Fruit fly (Drosophila melanogaster) whole organism, larva: ENCODE results near the gene Mst85C.

ENCODE experiments used
- noc ChIP-seq: fragments of 200-800 bp; sonication (Bioruptor generic); optimal IDR thresholded peaks from 3 replicates; lab custom pipeline; 2019; ENCODE audit warnings: missing biosample characterization, mild to moderate bottlenecking, missing genetic modification characterization, moderate library complexity

The Mst85C gene

dm6 chr3R:9048466-9049072 is at the start of gene Mst85C:
Gene Mst85C, plus strand, starts transcription at chr3R:9048645.
- no peak for TF ChIP-seq noc (tag; lab: Kevin White, UChicago)

- no peak for TF ChIP-seq noc (tag; lab: Kevin White, UChicago)
Observed at dm6 chr3R:9001720-9002240, 46.7 kb upstream of the Mst85C start.

dm6 chr3R:9002542-9002941 is 45.9 kb upstream of the Mst85C start:
- no peak for TF ChIP-seq noc (tag; lab: Kevin White, UChicago)

- no peak for TF ChIP-seq noc (tag; lab: Kevin White, UChicago)
Observed at dm6 chr3R:9003600-9004223, 44.7 kb upstream of the Mst85C start, which contains the start of the genes CG31100 and CG11980. Gene CG31100, minus strand, starts transcription at chr3R:9003650. Gene CG11980, plus strand, starts transcription at chr3R:9004017.

- no peak for TF ChIP-seq noc (tag; lab: Kevin White, UChicago)
Observed at dm6 chr3R:9006129-9006528, 42.3 kb upstream of the Mst85C start, which contains the start of the genes Prosbeta3 and Iru. Gene Prosbeta3, minus strand, starts transcription at chr3R:9006226. Gene Iru, plus strand, starts transcription at chr3R:9006456.

dm6 chr3R:9007258-9007657 is 41.2 kb upstream of the Mst85C start:
- TF ChIP-seq noc (tag; lab: Kevin White, UChicago) = no peak

- TF ChIP-seq noc (tag; lab: Kevin White, UChicago) = no peak
Observed at dm6 chr3R:9008202-9008601, 40.2 kb upstream of the Mst85C start, which contains the start of gene CG11983. Gene CG11983, plus strand, starts transcription at chr3R:9008321.

- TF ChIP-seq noc (tag; lab: Kevin White, UChicago) = no peak
Observed at dm6 chr3R:9010695-9011094, 37.8 kb upstream of the Mst85C start.

- TF ChIP-seq noc (tag; lab: Kevin White, UChicago) = no peak
Observed at dm6 chr3R:9011708-9012107, 36.7 kb upstream of the Mst85C start.

dm6 chr3R:9013765-9014380 is 34.6 kb upstream of the Mst85C start:
- peak; percentile 75 for TF ChIP-seq noc (tag; lab: Kevin White, UChicago)

dm6 chr3R:9014859-9015466 is 33.5 kb upstream of the Mst85C start, which contains the start of the genes Kcmf1, Sf3b5 and CG11986:
Gene Kcmf1, minus strand, starts transcription at chr3R:9014909.
Gene Sf3b5, minus strand, starts transcription at chr3R:9015341.
Gene CG11986, plus strand, starts transcription at chr3R:9015446.
- TF ChIP-seq noc (tag; lab: Kevin White, UChicago) = no peak

dm6 chr3R:9016869-9017268 is 31.6 kb upstream of the Mst85C start:
- no peak for TF ChIP-seq noc (tag; lab: Kevin White, UChicago)

dm6 chr3R:9019689-9020138 is 28.7 kb upstream of the Mst85C start, which contains the start of gene tgo:
Gene tgo, minus strand, starts transcription at chr3R:9020022.
- TF ChIP-seq noc (tag; lab: Kevin White, UChicago) = peak; percentile 41

dm6 chr3R:9023934-9024333 is 24.5 kb upstream of the Mst85C start:
- TF ChIP-seq noc (tag; lab: Kevin White, UChicago) = no peak

dm6 chr3R:9024835-9025510 is 23.5 kb upstream of the Mst85C start:
- TF ChIP-seq noc (tag; lab: Kevin White, UChicago) = no peak
